Fruit fly (Drosophila melanogaster) whole organism, embryonic: ENCODE data around the gene Jupiter.
A peak's percentile ranks its signal among the peaks of the same experiment; 100 is the strongest.

ENCODE experiments used
- BEAF-32 ChIP-seq: fragments of 200-800 bp; sonication (Bioruptor generic); optimal IDR thresholded peaks from 3 replicates; lab custom pipeline; 2017; ENCODE audit warnings: missing biosample characterization, missing genetic modification characterization, mild to moderate bottlenecking, moderate library complexity, missing genetic modification reagents
- Bdp1 ChIP-seq: fragments of 200-800 bp; sonication (Bioruptor generic); optimal IDR thresholded peaks from 3 replicates; lab custom pipeline; 2016; ENCODE audit warnings: missing biosample characterization, missing genetic modification characterization
- CG10267 ChIP-seq: fragments of 200-800 bp; sonication (Bioruptor generic); optimal IDR thresholded peaks from 2 replicates; lab custom pipeline; 2018; ENCODE audit warnings: missing biosample characterization, mild to moderate bottlenecking, missing genetic modification characterization, moderate library complexity
- CG10462 ChIP-seq: fragments of 200-800 bp; sonication (Bioruptor generic); optimal IDR thresholded peaks from 2 replicates; lab custom pipeline; 2016; ENCODE audit warnings: missing biosample characterization, missing genetic modification characterization
- CG13424 ChIP-seq: fragments of 200-800 bp; sonication (Bioruptor generic); optimal IDR thresholded peaks from 2 replicates; lab custom pipeline; 2019; ENCODE audit warnings: missing biosample characterization, mild to moderate bottlenecking, missing genetic modification characterization, moderate library complexity
- CG14050 ChIP-seq: fragments of 200-800 bp; sonication (Bioruptor generic); IDR thresholded peaks from 3 replicates; pipeline ENCODE4 v1.3.6; 2022; ENCODE audit warnings: missing biosample characterization, missing genetic modification characterization
- CG15269 ChIP-seq: fragments of 200-800 bp; sonication (Bioruptor generic); optimal IDR thresholded peaks from 2 replicates; lab custom pipeline; 2018; ENCODE audit warnings: missing biosample characterization, mild to moderate bottlenecking, missing genetic modification characterization, moderate library complexity
- CG1647 ChIP-seq: fragments of 200-800 bp; sonication (Bioruptor generic); optimal IDR thresholded peaks from 3 replicates; lab custom pipeline; 2016; ENCODE audit warnings: missing biosample characterization, missing genetic modification characterization
- CG18476 ChIP-seq: fragments of 200-800 bp; sonication (Bioruptor generic); optimal IDR thresholded peaks from 2 replicates; lab custom pipeline; 2016; ENCODE audit warnings: missing biosample characterization, mild to moderate bottlenecking, missing genetic modification characterization
- CG18599 ChIP-seq: fragments of 200-800 bp; sonication (Bioruptor generic); optimal IDR thresholded peaks from 3 replicates; lab custom pipeline; 2017; ENCODE audit warnings: missing biosample characterization, missing genetic modification characterization, mild to moderate bottlenecking, moderate library complexity, missing genetic modification reagents
- CG30020 ChIP-seq: fragments of 200-800 bp; optimal IDR thresholded peaks from 2 replicates; lab custom pipeline; 2019; ENCODE audit warnings: missing biosample characterization, mild to moderate bottlenecking, missing genetic modification characterization, moderate library complexity
- CG5180 ChIP-seq: fragments of 200-800 bp; sonication (Bioruptor generic); optimal IDR thresholded peaks from 3 replicates; lab custom pipeline; 2017; ENCODE audit warnings: missing biosample characterization, missing genetic modification characterization, mild to moderate bottlenecking, moderate library complexity, missing genetic modification reagents
- CG8924 ChIP-seq: fragments of 200-800 bp; optimal IDR thresholded peaks from 3 replicates; lab custom pipeline; 2019; ENCODE audit warnings: missing biosample characterization, mild to moderate bottlenecking, missing genetic modification characterization, moderate library complexity
- CG9797 ChIP-seq: fragments of 200-800 bp; sonication (Bioruptor generic); optimal IDR thresholded peaks from 3 replicates; lab custom pipeline; 2018; ENCODE audit warnings: missing biosample characterization, mild to moderate bottlenecking, missing genetic modification characterization
- H2.0 ChIP-seq: fragments of 200-800 bp; sonication (Bioruptor generic); IDR thresholded peaks from 2 replicates; pipeline ENCODE4 v1.3.6; 2022; ENCODE audit warnings: missing biosample characterization, missing genetic modification characterization
- Hand ChIP-seq: fragments of 200-800 bp; sonication (Bioruptor generic); optimal IDR thresholded peaks from 2 replicates; lab custom pipeline; 2017; ENCODE audit warnings: mild to moderate bottlenecking, missing biosample characterization, missing genetic modification reagents, missing genetic modification characterization
- Hr3 ChIP-seq: fragments of 200-800 bp; sonication (Bioruptor generic); optimal IDR thresholded peaks from 3 replicates; lab custom pipeline; 2016; ENCODE audit warnings: missing biosample characterization, missing genetic modification characterization
- Lpt ChIP-seq: fragments of >200 bp; optimal IDR thresholded peaks from 2 replicates; lab custom pipeline; 2018; ENCODE audit warnings: missing biosample characterization, missing genetic modification characterization
- Stat92E ChIP-seq, 3 experiments: fragments of >200 bp in 2 of 3; fragments of 200-800 bp in 1 of 3; sonication (Bioruptor generic) in 1 of 3; optimal IDR thresholded peaks; 2 replicates each; lab custom pipeline; 2017 to 2019; ENCODE audit warnings: missing biosample characterization in 3 of 3, missing genetic modification characterization in 3 of 3, mild to moderate bottlenecking in 1 of 3, moderate library complexity in 1 of 3
- Usf ChIP-seq: fragments of 200-800 bp; sonication (Bioruptor generic); optimal IDR thresholded peaks from 2 replicates; lab custom pipeline; 2017; ENCODE audit warnings: missing genotype, missing biosample characterization, missing genetic modification characterization
- bcd ChIP-seq: fragments of 200-800 bp; sonication (Bioruptor generic); optimal IDR thresholded peaks from 2 replicates; lab custom pipeline; 2017; ENCODE audit warnings: missing biosample characterization, mild to moderate bottlenecking, missing genetic modification characterization
- br ChIP-seq: fragments of >200 bp; optimal IDR thresholded peaks from 2 replicates; lab custom pipeline; 2017
- chif ChIP-seq, 2 experiments: fragments of 200-800 bp; sonication (Bioruptor generic); optimal IDR thresholded peaks; 3 replicates each; lab custom pipeline; 2016; ENCODE audit warnings: missing biosample characterization in 2 of 2, missing genetic modification characterization in 2 of 2
- croc ChIP-seq: fragments of 200-800 bp; sonication (Bioruptor generic); conservative IDR thresholded peaks from 3 replicates; pipeline ENCODE4 v1.3.6; 2022; ENCODE audit warnings: missing biosample characterization, missing genetic modification characterization
- da ChIP-seq: fragments of 200-800 bp; sonication (Bioruptor generic); optimal IDR thresholded peaks from 2 replicates; lab custom pipeline; 2016; ENCODE audit warnings: missing biosample characterization, missing genetic modification characterization
- dan ChIP-seq: fragments of 200-800 bp; sonication (Bioruptor generic); IDR thresholded peaks from 2 replicates; pipeline ENCODE4 v1.3.6; 2022; ENCODE audit warnings: missing biosample characterization, missing genetic modification characterization
- dati ChIP-seq: fragments of 200-800 bp; sonication (Bioruptor generic); IDR thresholded peaks from 2 replicates; pipeline ENCODE4 v1.3.6; 2022; ENCODE audit warnings: missing biosample characterization, missing genetic modification characterization
- dm ChIP-seq: fragments of 200-800 bp; sonication (Bioruptor generic); optimal IDR thresholded peaks from 3 replicates; lab custom pipeline; 2016; ENCODE audit warnings: missing biosample characterization, missing genetic modification characterization
- emc ChIP-seq: fragments of 200-800 bp; sonication (Bioruptor generic); optimal IDR thresholded peaks from 2 replicates; lab custom pipeline; 2016; ENCODE audit warnings: missing biosample characterization, missing genetic modification characterization
- ewg ChIP-seq: fragments of 200-800 bp; sonication (Bioruptor generic); optimal IDR thresholded peaks from 3 replicates; lab custom pipeline; 2017; ENCODE audit warnings: mild to moderate bottlenecking, missing biosample characterization, missing genetic modification reagents, missing genetic modification characterization
- eyg ChIP-seq: fragments of 200-800 bp; sonication (Bioruptor generic); optimal IDR thresholded peaks from 3 replicates; lab custom pipeline; 2016; ENCODE audit warnings: missing biosample characterization, missing genetic modification characterization
- fd96Cb ChIP-seq: fragments of 200-800 bp; sonication (Bioruptor generic); optimal IDR thresholded peaks from 2 replicates; lab custom pipeline; 2018; ENCODE audit warnings: missing biosample characterization, mild to moderate bottlenecking, missing genetic modification characterization, moderate library complexity
- gce ChIP-seq: fragments of 200-800 bp; sonication (Bioruptor generic); IDR thresholded peaks from 3 replicates; pipeline ENCODE4 v1.3.6; 2022; ENCODE audit warnings: missing biosample characterization, missing genetic modification characterization
- hbn ChIP-seq: fragments of 200-800 bp; sonication (Bioruptor generic); IDR thresholded peaks from 2 replicates; pipeline ENCODE4 v1.3.6; 2022; ENCODE audit warnings: missing biosample characterization, missing genetic modification characterization; ENCODE audit not compliant: partially characterized antibody
- ind ChIP-seq: fragments of 200-800 bp; sonication (Bioruptor generic); optimal IDR thresholded peaks from 3 replicates; lab custom pipeline; 2016; ENCODE audit warnings: missing biosample characterization, missing genetic modification characterization
- jumu ChIP-seq: fragments of 200-800 bp; sonication (Bioruptor generic); optimal IDR thresholded peaks from 3 replicates; lab custom pipeline; 2016; ENCODE audit warnings: missing biosample characterization, missing genetic modification characterization
- lmd ChIP-seq: fragments of 200-800 bp; sonication (Bioruptor generic); IDR thresholded peaks from 2 replicates; pipeline ENCODE4 v1.3.6; 2022; ENCODE audit warnings: missing biosample characterization, missing genetic modification characterization
- pita ChIP-seq: fragments of 200-800 bp; sonication (Bioruptor generic); optimal IDR thresholded peaks from 2 replicates; lab custom pipeline; 2017; ENCODE audit warnings: missing biosample characterization, mild to moderate bottlenecking, missing genetic modification characterization
- pros ChIP-seq: fragments of 200-800 bp; sonication (Bioruptor generic); optimal IDR thresholded peaks from 3 replicates; lab custom pipeline; 2019; ENCODE audit warnings: missing biosample characterization, mild to moderate bottlenecking, missing genetic modification characterization, moderate library complexity
- pzg ChIP-seq: fragments of 200-800 bp; sonication (Bioruptor generic); optimal IDR thresholded peaks from 3 replicates; lab custom pipeline; 2018; ENCODE audit warnings: missing biosample characterization, mild to moderate bottlenecking, missing genetic modification characterization, moderate library complexity
- sens ChIP-seq: fragments of 200-800 bp; sonication (Bioruptor generic); peaks from one replicate; lab custom pipeline; 2016; ENCODE audit warnings: missing biosample characterization, missing genetic modification characterization
- slou ChIP-seq: fragments of 200-800 bp; sonication (Bioruptor generic); optimal IDR thresholded peaks from 3 replicates; lab custom pipeline; 2016; ENCODE audit warnings: missing biosample characterization, missing genetic modification characterization
- sna ChIP-seq: fragments of 200-800 bp; sonication (Bioruptor generic); IDR thresholded peaks from 2 replicates; pipeline ENCODE4 v1.3.6; 2022; ENCODE audit warnings: missing biosample characterization, missing genetic modification characterization; ENCODE audit not compliant: partially characterized antibody
- so ChIP-seq: fragments of 200-800 bp; sonication (Bioruptor generic); IDR thresholded peaks from 3 replicates; pipeline ENCODE4 v1.3.6; 2022; ENCODE audit warnings: missing biosample characterization, missing genetic modification characterization
- sob ChIP-seq: fragments of 200-800 bp; sonication (Bioruptor generic); IDR thresholded peaks from 2 replicates; pipeline ENCODE4 v1.3.6; 2022; ENCODE audit warnings: missing biosample characterization, missing genetic modification characterization
- stc ChIP-seq: fragments of 200-800 bp; sonication (Bioruptor generic); IDR thresholded peaks from 2 replicates; pipeline ENCODE4 v1.3.6; 2022; ENCODE audit warnings: missing biosample characterization, missing genetic modification characterization
- sug ChIP-seq: fragments of 200-800 bp; optimal IDR thresholded peaks from 2 replicates; lab custom pipeline; 2019; ENCODE audit warnings: missing biosample characterization, mild to moderate bottlenecking, missing genetic modification characterization, moderate library complexity
- tll ChIP-seq, 2 experiments: fragments of 200-800 bp in 1 of 2; fragments of >200 bp in 1 of 2; sonication (Bioruptor generic) in 1 of 2; optimal IDR thresholded peaks; 2 replicates each; lab custom pipeline; 2017 to 2019; ENCODE audit warnings: missing biosample characterization in 2 of 2, missing genetic modification characterization in 2 of 2, mild to moderate bottlenecking in 1 of 2, moderate library complexity in 1 of 2
- zfh1 ChIP-seq: fragments of 200-800 bp; sonication (Bioruptor generic); IDR thresholded peaks from 3 replicates; pipeline ENCODE4 v1.3.6; 2022; ENCODE audit warnings: missing biosample characterization, missing genetic modification characterization

Gene Jupiter

dm6 chr3R:11581340-11582252 is 38.1 kb downstream of the Jupiter start, which contains the start of gene wkd (continued):
- no peak for TF ChIP-seq lmd
- no peak for TF ChIP-seq Hr3
- no peak for TF ChIP-seq Hand (GFP tag; lab: Kevin White, UChicago)
- no peak for TF ChIP-seq CG13424
- TF ChIP-seq CG5180 (GFP tag; lab: Kevin White, UChicago), result no peak
- TF ChIP-seq Lpt (GFP tag; lab: Kevin White, UChicago), result no peak
- TF ChIP-seq sug (tag; lab: Kevin White, UChicago), result peak; percentile 55
- no peak for TF ChIP-seq CG18476 (GFP tag; lab: Kevin White, UChicago)
- TF ChIP-seq CG9797 (GFP tag; lab: Kevin White, UChicago), result peak; percentile 5
- TF ChIP-seq dati (GFP tag; lab: Robert Waterston, UW), result no peak
- 0 out of 2 replicates have a peak, but pooled peaks have one; percentile 31 for TF ChIP-seq sob (GFP tag; lab: Robert Waterston, UW)
- TF ChIP-seq sens (GFP tag; lab: Kevin White, UChicago), result no peak
- TF ChIP-seq jumu (GFP tag; lab: Kevin White, UChicago), result peak; percentile 45
- TF ChIP-seq CG8924 (tag; lab: Kevin White, UChicago), result no peak
- TF ChIP-seq zfh1 (GFP tag; lab: Robert Waterston, UW), result no peak
- no peak for TF ChIP-seq CG30020 (tag; lab: Kevin White, UChicago)
- no peak for TF ChIP-seq pita (GFP tag; lab: Kevin White, UChicago)
- TF ChIP-seq CG18599 (GFP tag; lab: Kevin White, UChicago), result no peak
- TF ChIP-seq CG15269, result no peak
- no peak for TF ChIP-seq CG10462
- TF ChIP-seq croc, result no peak
- no peak for TF ChIP-seq da (GFP tag; lab: Kevin White, UChicago)
- no peak for TF ChIP-seq Usf (GFP tag; lab: Kevin White, UChicago)
- no peak for TF ChIP-seq gce (GFP tag; lab: Robert Waterston, UW)
- no peak for TF ChIP-seq emc (GFP tag; lab: Kevin White, UChicago)
- peak; percentile 41 for TF ChIP-seq dm
- no peak for TF ChIP-seq bcd (GFP tag; lab: Kevin White, UChicago)
- TF ChIP-seq CG14050 (GFP tag; lab: Robert Waterston, UW), result no peak
- TF ChIP-seq CG10267 (tag; lab: Kevin White, UChicago), result no peak
- no peak for TF ChIP-seq pros (GFP tag; lab: Kevin White, UChicago)
- peak; percentile 81 for TF ChIP-seq sna (GFP tag; lab: Robert Waterston, UW)
- TF ChIP-seq fd96Cb (tag; lab: Kevin White, UChicago), result no peak
- TF ChIP-seq H2.0 (GFP tag; lab: Robert Waterston, UW), result no peak
- no peak for TF ChIP-seq ind (GFP tag; lab: Kevin White, UChicago)
- no peak for TF ChIP-seq chif (GFP tag; optimal IDR thresholded peaks at IDR 0.05; lab: Kevin White, UChicago)
- peak in 1 of 3 experiments; percentile 6 for TF ChIP-seq Stat92E (GFP tag; optimal IDR thresholded peaks at IDR 0.05; lab: Kevin White, UChicago)
- TF ChIP-seq eyg (GFP tag; lab: Kevin White, UChicago), result no peak
- no peak for TF ChIP-seq ewg (GFP tag; lab: Kevin White, UChicago)
- no peak for TF ChIP-seq so
- TF ChIP-seq tll (GFP tag; optimal IDR thresholded peaks at IDR 0.05; lab: Kevin White, UChicago), result no peak
- TF ChIP-seq Bdp1 (GFP tag; lab: Kevin White, UChicago), result no peak
- peak; percentile 91 for TF ChIP-seq BEAF-32 (GFP tag; lab: Kevin White, UChicago)
- no peak for TF ChIP-seq slou (GFP tag; lab: Kevin White, UChicago)
- TF ChIP-seq dan (GFP tag; lab: Robert Waterston, UW), result no peak
- TF ChIP-seq pzg, result peak; percentile 86
- peak; percentile 81 for TF ChIP-seq hbn (GFP tag; lab: Robert Waterston, UW)
- TF ChIP-seq stc (GFP tag; lab: Robert Waterston, UW), result no peak
- no peak for TF ChIP-seq br (lab: Kevin White, UChicago)
- no peak for TF ChIP-seq CG1647 (GFP tag; lab: Kevin White, UChicago)
